Worm (Caenorhabditis elegans): ENCODE data around the gene egl-3.

DNA sequence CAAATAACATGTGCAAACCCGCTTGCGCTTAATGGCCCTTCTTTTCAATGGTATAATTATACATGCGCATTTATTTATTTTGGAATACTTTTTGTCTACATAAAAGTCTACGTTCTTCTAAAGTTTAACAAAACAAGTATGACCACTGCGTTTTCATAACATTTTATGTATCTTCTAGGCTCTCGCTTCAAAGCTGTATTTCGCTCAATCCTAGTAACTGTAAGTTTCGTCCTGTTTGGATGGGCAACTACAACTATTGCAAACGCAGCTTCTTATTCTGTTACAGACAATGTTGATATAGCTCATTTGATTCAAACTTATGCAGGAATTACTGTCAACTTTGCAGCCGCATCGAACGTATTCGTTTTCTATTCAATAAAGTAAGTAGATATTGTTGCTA lies 23.8 kb downstream of the egl-3 start, which contains the start of gene srsx-27:
- TF ChIP-seq skn-1 (tag; optimal IDR thresholded peaks at IDR 0.05) (no peak), nhr-90 (tag; optimal IDR thresholded peaks at IDR 0.05; ENCODE audit: poor library complexity) (no peak), unc-130 (tag; optimal IDR thresholded peaks at IDR 0.05) (no peak), jun-1 (tag; optimal IDR thresholded peaks at IDR 0.05) (no peak), alr-1 (tag; optimal IDR thresholded peaks at IDR 0.05; ENCODE audit: borderline replicate concordance) (no peak), lsy-2 (tag; optimal IDR thresholded peaks at IDR 0.05) (no peak), ets-5 (GFP tag; IDR thresholded peaks at IDR 0.05) (no peak), nhr-237 (tag; optimal IDR thresholded peaks at IDR 0.05) (no peak), snpc-4 (tag; optimal IDR thresholded peaks at IDR 0.05) (no peak), unc-98 (GFP tag; IDR thresholded peaks at IDR 0.05) (no peak), unc-30 (tag; optimal IDR thresholded peaks at IDR 0.05) (no peak), mdl-1 (tag; optimal IDR thresholded peaks at IDR 0.05) (no peak), ama-1 (optimal IDR thresholded peaks at IDR 0.05) (no peak)

Measured in whole organism, L1 larva.